Worm (Caenorhabditis elegans) whole organism, late embryonic: ENCODE measurements around the gene mec-1.

ENCODE experiments used
- C08G9.2 ChIP-seq: sonication (generic microtip); optimal IDR thresholded peaks from 2 replicates; lab custom pipeline; 2016; ENCODE audit warnings: mild to moderate bottlenecking, missing genetic modification characterization, moderate library complexity, missing compliant biosample characterization
- ama-1 ChIP-seq: fragments of 150-350 bp; optimal IDR thresholded peaks from 2 replicates; lab custom pipeline; 2014
- che-1 ChIP-seq: sonication (generic microtip); optimal IDR thresholded peaks from 2 replicates; lab custom pipeline; 2016; ENCODE audit warnings: mild to moderate bottlenecking, missing genetic modification characterization, missing compliant biosample characterization
- dmd-4 ChIP-seq: sonication (generic microtip); optimal IDR thresholded peaks from 2 replicates; lab custom pipeline; 2016; ENCODE audit warnings: borderline replicate concordance, missing genetic modification characterization, missing compliant biosample characterization
- ets-4 ChIP-seq: sonication (generic microtip); optimal IDR thresholded peaks from 2 replicates; lab custom pipeline; 2016; ENCODE audit warnings: missing genetic modification characterization, missing compliant biosample characterization
- fkh-10 ChIP-seq: fragments of 150-350 bp; optimal IDR thresholded peaks from 2 replicates; lab custom pipeline; 2014; ENCODE audit warnings: missing biosample characterization, missing genetic modification reagents, missing genetic modification characterization
- nhr-11 ChIP-seq: fragments of 150-350 bp; optimal IDR thresholded peaks from 2 replicates; lab custom pipeline; 2014; ENCODE audit warnings: missing biosample characterization, missing genetic modification characterization
- nhr-232 ChIP-seq: sonication (generic microtip); optimal IDR thresholded peaks from 2 replicates; lab custom pipeline; 2016; ENCODE audit warnings: missing genetic modification characterization, missing compliant biosample characterization
- pqm-1 ChIP-seq: sonication (generic microtip); optimal IDR thresholded peaks from 2 replicates; lab custom pipeline; 2016; ENCODE audit warnings: missing genetic modification characterization, missing compliant biosample characterization
- pros-1 ChIP-seq: fragments of 150-350 bp; optimal IDR thresholded peaks from 2 replicates; lab custom pipeline; 2014; ENCODE audit warnings: missing biosample characterization, missing genetic modification reagents, missing genetic modification characterization
- ref-2 ChIP-seq: sonication (generic microtip); optimal IDR thresholded peaks from 2 replicates; lab custom pipeline; 2016; ENCODE audit warnings: missing genetic modification characterization, missing compliant biosample characterization

DNA sequence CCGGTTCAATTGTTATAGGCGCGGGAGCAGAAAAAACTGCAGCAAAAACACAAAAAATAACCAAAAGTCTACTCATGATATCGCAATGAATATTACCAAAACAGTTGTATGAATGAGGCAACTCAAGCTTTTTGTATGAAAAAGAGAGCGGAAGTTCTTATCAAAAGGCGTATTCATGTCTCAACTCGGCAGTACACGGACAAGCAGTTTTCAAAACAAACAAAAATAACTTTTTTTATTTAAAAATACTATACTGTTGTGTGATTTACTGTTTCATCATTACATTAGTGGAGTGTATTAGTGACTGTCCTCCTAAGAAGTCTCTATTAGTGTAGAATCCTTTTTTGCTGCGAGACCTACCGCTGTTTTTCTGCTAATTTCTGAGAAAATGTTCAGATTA, 8.9 kb upstream of the mec-1 start, which contains the start of gene Y57E12B.4:
- TF ChIP-seq pqm-1 (tag; lab: Kevin White, UChicago) (no peak), ama-1 (lab: Kevin White, UChicago) (no peak), ets-4 (no peak), nhr-11 (tag; lab: Kevin White, UChicago) (no peak), nhr-232 (tag; lab: Kevin White, UChicago) (no peak), fkh-10 (GFP tag; lab: Kevin White, UChicago) (no peak), C08G9.2 (tag; lab: Kevin White, UChicago) (no peak), dmd-4 (tag; lab: Kevin White, UChicago) (no peak), ref-2 (tag; lab: Kevin White, UChicago) (no peak), pros-1 (tag; lab: Kevin White, UChicago) (no peak), che-1 (tag; lab: Kevin White, UChicago) (no peak)
